Worm (Caenorhabditis elegans): Measurements from ENCODE around the gene W08E12.7.

The W08E12.7 gene

DNA sequence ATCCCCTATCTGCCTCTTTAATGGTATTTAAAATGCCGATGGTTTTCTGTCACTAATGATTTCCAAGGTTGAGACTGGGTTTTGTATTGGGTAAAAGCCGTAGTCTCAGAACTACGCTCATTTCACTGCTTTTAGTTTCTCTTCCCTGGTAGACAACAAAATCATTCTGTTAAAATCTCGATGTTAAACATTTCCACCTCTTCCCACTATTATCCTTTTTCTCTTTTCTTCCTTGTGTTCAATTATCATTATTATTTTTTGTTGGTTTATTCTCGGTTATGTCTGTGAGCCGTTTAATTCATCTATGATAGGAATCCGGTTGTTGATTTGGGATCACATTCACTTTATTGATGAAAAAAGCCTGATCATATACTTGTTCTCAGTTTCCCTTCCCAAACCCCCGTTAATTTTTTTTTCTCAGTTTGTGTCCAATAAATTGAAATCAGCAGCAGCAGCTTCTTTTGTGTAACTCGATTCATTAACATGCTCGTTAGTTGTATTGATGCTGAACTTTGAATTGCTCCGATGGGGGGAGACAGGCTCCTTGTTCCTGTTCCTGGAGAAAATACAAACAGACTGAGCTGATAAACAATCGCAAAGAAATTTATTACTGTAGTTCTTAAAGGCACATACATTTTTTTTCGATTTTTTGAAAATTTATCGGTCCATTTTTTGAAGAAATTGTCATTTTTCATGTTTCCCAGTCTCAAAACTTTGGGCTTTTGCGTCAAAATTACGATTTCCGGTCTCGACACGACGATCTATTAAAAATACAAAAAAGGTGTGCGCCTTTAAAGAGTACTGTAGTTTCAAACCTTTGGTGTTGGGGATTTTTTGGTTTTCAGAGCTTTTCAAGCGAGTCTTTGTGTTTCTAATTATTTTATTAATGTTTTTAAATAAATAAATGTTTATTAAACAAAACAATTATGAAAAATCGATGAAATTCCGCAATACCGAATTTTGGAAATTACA, 1.9 kb downstream of the W08E12.7 start (continued):
- TF ChIP-seq ceh-91 (GFP tag; IDR thresholded peaks at IDR 0.05) (no peak), unc-62 (GFP tag; optimal IDR thresholded peaks at IDR 0.05) (no peak), mxl-1 (tag; optimal IDR thresholded peaks at IDR 0.05) (peak; percentile 48), snpc-1.1 (tag; optimal IDR thresholded peaks at IDR 0.05; ENCODE audit: insufficient read depth) (no peak), snpc-1.3 (tag; optimal IDR thresholded peaks at IDR 0.05; ENCODE audit: insufficient read depth) (peak; percentile 40), madf-3 (GFP tag; IDR thresholded peaks at IDR 0.05) (0 out of 2 replicates have a peak, but pooled peaks have one; percentile 6), tbx-9 (tag; optimal IDR thresholded peaks at IDR 0.05; ENCODE audit: borderline replicate concordance) (peak; percentile 41), egl-44 (GFP tag; IDR thresholded peaks at IDR 0.05) (no peak), ztf-22 (GFP tag; optimal IDR thresholded peaks at IDR 0.05) (no peak), cebp-1 (GFP tag; IDR thresholded peaks at IDR 0.05) (no peak), cebp-1 (tag; optimal IDR thresholded peaks at IDR 0.05) (peak; percentile 36), lsl-1 (GFP tag; optimal IDR thresholded peaks at IDR 0.05) (peak; percentile 57), attf-6 (GFP tag; IDR thresholded peaks at IDR 0.05) (0 out of 2 replicates have a peak, but pooled peaks have one; percentile 52), F10E7.11 (tag; optimal IDR thresholded peaks at IDR 0.05) (peak; percentile 19), nhr-27 (tag; optimal IDR thresholded peaks at IDR 0.05) (peak; percentile 69), aptf-2 (GFP tag; conservative IDR thresholded peaks at IDR 0.05) (no peak), akir-1 (GFP tag; optimal IDR thresholded peaks at IDR 0.05) (no peak), attf-5 (GFP tag; optimal IDR thresholded peaks at IDR 0.05) (peak; percentile 22)

ce11 chrIV:3298300-3298699, 3.4 kb downstream of the W08E12.7 start, which contains the start of gene W08E12.6:
W08E12.6 (plus strand) TSS chrIV:3298600.
- no peak for TF ChIP-seq attf-6 (GFP tag; IDR thresholded peaks at IDR 0.05)
- no peak for TF ChIP-seq snpc-4 (GFP tag; optimal IDR thresholded peaks at IDR 0.05)
- no peak for TF ChIP-seq snpc-4 (tag; optimal IDR thresholded peaks at IDR 0.05)
- no peak for TF ChIP-seq lin-54 (GFP tag; optimal IDR thresholded peaks at IDR 0.05)
- TF ChIP-seq K11D2.4 (GFP tag; IDR thresholded peaks at IDR 0.05), result no peak
- no peak for TF ChIP-seq B0336.3 (GFP tag; IDR thresholded peaks at IDR 0.05)
- no peak for TF ChIP-seq lin-40 (tag; optimal IDR thresholded peaks at IDR 0.05)
- no peak for TF ChIP-seq unc-130 (GFP tag; optimal IDR thresholded peaks at IDR 0.05)
- no peak for TF ChIP-seq gei-17 (GFP tag; optimal IDR thresholded peaks at IDR 0.05)
- no peak for TF ChIP-seq ceh-100 (GFP tag; IDR thresholded peaks at IDR 0.05)

DNA sequence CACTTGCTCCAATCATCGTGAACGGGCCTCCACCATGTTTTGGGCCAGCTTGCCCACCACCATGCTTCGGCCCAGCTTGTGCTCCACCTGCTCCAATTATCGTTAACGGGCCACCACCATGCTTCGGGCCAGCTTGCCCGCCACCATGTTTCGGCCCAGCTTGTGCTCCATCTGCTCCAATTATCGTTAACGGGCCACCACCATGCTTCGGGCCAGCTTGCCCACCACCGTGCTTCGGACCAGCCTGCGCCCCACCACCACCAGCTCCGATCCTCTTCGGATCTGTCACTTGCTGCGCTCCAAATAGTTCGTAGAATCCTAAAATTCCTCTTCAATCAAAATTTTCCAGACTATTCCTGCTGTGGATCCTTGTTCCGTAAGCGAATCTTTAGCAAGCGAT, 4.3 kb downstream of the W08E12.7 start:
- TF ChIP-seq K12H6.12 (tag; optimal IDR thresholded peaks at IDR 0.05), result no peak
- TF ChIP-seq athp-1 (tag; optimal IDR thresholded peaks at IDR 0.05), result no peak
- TF ChIP-seq cebp-2 (GFP tag; IDR thresholded peaks at IDR 0.05), result no peak
- no peak for TF ChIP-seq somi-1 (GFP tag; optimal IDR thresholded peaks at IDR 0.05)
- no peak for TF ChIP-seq F33H1.4 (GFP tag; IDR thresholded peaks at IDR 0.05)
- peak; percentile 23; the same call in 1 of the 2 replicates for TF ChIP-seq dox-1 (GFP tag; IDR thresholded peaks at IDR 0.05)
- no peak for TF ChIP-seq rpc-1 (optimal IDR thresholded peaks at IDR 0.05)
- no peak for TF ChIP-seq rpc-1 (tag; optimal IDR thresholded peaks at IDR 0.05)
- TF ChIP-seq sea-2 (GFP tag; IDR thresholded peaks at IDR 0.05), result 0 out of 2 replicates have a peak, but pooled peaks have one; percentile 30
- no peak for TF ChIP-seq pha-4 (tag; optimal IDR thresholded peaks at IDR 0.05)
- TF ChIP-seq tlf-1 (GFP tag; optimal IDR thresholded peaks at IDR 0.05), result no peak
- TF ChIP-seq dpff-1 (tag; optimal IDR thresholded peaks at IDR 0.05), result no peak
- TF ChIP-seq F57C9.4 (tag; optimal IDR thresholded peaks at IDR 0.05), result no peak
- TF ChIP-seq zfh-2 (GFP tag; conservative IDR thresholded peaks at IDR 0.05), result peak; percentile 89
- TF ChIP-seq ceh-40 (GFP tag; IDR thresholded peaks at IDR 0.05), result 0 out of 2 replicates have a peak, but pooled peaks have one; percentile 21
- no peak for TF ChIP-seq nhr-27 (tag; optimal IDR thresholded peaks at IDR 0.05)
- no peak for TF ChIP-seq mxl-1 (tag; optimal IDR thresholded peaks at IDR 0.05)
- TF ChIP-seq egrh-3 (GFP tag; IDR thresholded peaks at IDR 0.05), result peak; percentile 65; the same call in 1 of the 2 replicates
- no peak for TF ChIP-seq hrde-1 (tag; optimal IDR thresholded peaks at IDR 0.05; ENCODE audit: borderline replicate concordance)

Data from whole organism, young adult.